Worm (Caenorhabditis elegans): ENCODE data around the gene tbb-4.

- TF ChIP-seq ztf-23 (GFP tag; IDR thresholded peaks at IDR 0.05), result no peak
- TF ChIP-seq klf-2 (GFP tag; conservative IDR thresholded peaks at IDR 0.05), result no peak
- TF ChIP-seq tab-1 (GFP tag; IDR thresholded peaks at IDR 0.05), result no peak
Observed at ce11 chrX:9417948-9418347, 18.7 kb downstream of the tbb-4 start.

Data from whole organism, midembryonic.